Worm (Caenorhabditis elegans): Measurements from ENCODE around the gene E02A10.4.

E02A10.4 gene

DNA sequence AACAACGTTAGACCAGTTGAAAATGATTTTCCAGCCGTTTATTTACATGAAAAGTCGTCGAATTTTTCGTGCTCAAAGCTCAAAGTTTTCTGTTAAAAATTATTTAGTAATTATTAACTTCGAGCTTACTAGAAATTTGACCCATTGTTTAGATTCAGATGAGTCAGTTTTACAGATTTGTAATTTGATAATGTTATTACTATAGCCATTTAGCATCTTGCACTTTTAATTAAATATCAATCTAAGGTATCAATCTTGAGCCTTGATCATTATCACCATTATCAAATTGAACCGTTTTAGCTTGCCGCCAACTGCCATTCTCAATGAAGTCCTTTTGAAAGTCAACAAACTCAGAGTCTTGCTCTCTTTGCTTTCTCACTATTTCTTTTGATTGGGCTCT lies 41.8 kb upstream of the E02A10.4 start, which contains the start of gene ZC116.1:
Gene ZC116.1 (plus strand): TSS at position 301 of the 400 bp plus-strand sequence.
- TF ChIP-seq dsc-1 (tag; optimal IDR thresholded peaks at IDR 0.05) (no peak), nhr-19 (GFP tag; conservative IDR thresholded peaks at IDR 0.05) (no peak), nhr-71 (tag; optimal IDR thresholded peaks at IDR 0.05) (no peak)

DNA sequence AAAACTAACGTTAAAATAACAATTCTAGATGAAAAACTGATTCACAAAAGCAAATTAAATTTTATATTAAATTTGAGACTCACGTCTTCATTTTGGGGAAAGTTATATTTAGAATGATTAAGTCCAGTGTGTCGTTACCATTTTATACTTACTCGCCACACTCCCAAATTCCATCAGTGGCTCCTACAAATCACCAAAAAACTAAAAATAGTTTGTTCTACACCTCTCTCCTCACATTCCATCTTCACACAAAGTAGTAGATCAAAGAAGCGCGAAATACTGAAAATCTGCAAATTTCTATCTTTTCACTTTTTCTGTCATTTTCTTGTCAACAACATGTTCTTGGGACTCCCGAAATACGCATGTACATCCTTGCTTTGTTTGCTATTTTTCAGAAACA lies 41.1 kb upstream of the E02A10.4 start, which contains the start of gene ZC116.5:
Gene ZC116.5 (minus strand): TSS at position 101 of the 400 bp plus-strand sequence.
- TF ChIP-seq nhr-28 (tag; optimal IDR thresholded peaks at IDR 0.05) = no peak
- no peak for TF ChIP-seq dpl-1 (GFP tag; optimal IDR thresholded peaks at IDR 0.05)

DNA sequence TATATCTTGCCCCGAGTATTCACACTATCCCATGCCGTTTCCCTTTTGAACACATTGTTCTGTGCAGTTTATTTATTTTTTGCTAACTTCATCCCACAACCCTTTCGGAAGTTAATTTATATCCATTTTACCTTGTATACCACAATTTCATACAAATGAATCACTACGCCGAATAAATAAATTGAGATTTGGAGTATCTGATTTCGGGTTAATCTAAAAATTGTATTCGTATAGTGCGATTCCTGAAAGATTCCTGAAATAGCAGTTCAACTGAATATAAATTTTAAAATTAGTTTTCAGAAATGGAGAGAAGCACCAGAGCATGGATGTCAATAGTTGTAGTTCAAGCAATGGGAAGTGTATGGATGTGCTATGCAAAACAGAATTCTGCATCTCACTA lies 39.4 kb upstream of the E02A10.4 start, which contains the start of gene erg-28:
Gene erg-28 (plus strand): TSS at position 301 of the 400 bp plus-strand sequence.
- no peak for TF ChIP-seq lin-39 (tag; optimal IDR thresholded peaks at IDR 0.05)
- TF ChIP-seq zag-1 (tag; optimal IDR thresholded peaks at IDR 0.05) = no peak
- TF ChIP-seq ztf-11 (tag; optimal IDR thresholded peaks at IDR 0.05) = no peak
- TF ChIP-seq mab-9 (GFP tag; IDR thresholded peaks at IDR 0.05) = no peak
- no peak for TF ChIP-seq pag-3 (tag; optimal IDR thresholded peaks at IDR 0.05; ENCODE audit: borderline replicate concordance, insufficient read depth)
- no peak for TF ChIP-seq aly-2 (tag; optimal IDR thresholded peaks at IDR 0.05)
- no peak for TF ChIP-seq ceh-90 (tag; optimal IDR thresholded peaks at IDR 0.05)
- no peak for TF ChIP-seq nhr-77 (tag; optimal IDR thresholded peaks at IDR 0.05)
- no peak for TF ChIP-seq pax-3 (tag; optimal IDR thresholded peaks at IDR 0.05)

DNA sequence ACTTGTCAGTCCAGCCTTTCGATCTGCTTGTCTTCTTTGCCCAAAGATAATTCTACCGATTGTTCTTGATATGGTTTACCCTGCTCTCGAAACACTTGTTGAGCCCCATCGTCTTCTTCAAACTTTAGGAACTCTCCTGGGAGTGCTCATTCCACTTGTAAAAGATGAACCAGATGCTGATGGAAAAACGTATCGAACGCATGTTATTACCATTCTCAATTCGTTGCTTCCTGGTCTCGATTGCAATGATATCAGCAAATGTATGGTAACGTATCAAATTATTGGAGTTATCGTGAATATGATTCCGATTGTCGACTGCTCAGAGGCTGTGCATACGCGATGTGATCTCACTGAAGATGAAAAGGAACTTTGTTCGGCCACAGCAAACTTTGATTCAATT lies 34.1 kb upstream of the E02A10.4 start:
- no peak for TF ChIP-seq hlh-17 (GFP tag; optimal IDR thresholded peaks at IDR 0.05; ENCODE audit: borderline replicate concordance)
- no peak for TF ChIP-seq efl-1 (optimal IDR thresholded peaks at IDR 0.05)
- TF ChIP-seq efl-1 (GFP tag; optimal IDR thresholded peaks at IDR 0.05 in 1 of 2) = no peak
- TF ChIP-seq irx-1 (tag; optimal IDR thresholded peaks at IDR 0.05) = no peak

DNA sequence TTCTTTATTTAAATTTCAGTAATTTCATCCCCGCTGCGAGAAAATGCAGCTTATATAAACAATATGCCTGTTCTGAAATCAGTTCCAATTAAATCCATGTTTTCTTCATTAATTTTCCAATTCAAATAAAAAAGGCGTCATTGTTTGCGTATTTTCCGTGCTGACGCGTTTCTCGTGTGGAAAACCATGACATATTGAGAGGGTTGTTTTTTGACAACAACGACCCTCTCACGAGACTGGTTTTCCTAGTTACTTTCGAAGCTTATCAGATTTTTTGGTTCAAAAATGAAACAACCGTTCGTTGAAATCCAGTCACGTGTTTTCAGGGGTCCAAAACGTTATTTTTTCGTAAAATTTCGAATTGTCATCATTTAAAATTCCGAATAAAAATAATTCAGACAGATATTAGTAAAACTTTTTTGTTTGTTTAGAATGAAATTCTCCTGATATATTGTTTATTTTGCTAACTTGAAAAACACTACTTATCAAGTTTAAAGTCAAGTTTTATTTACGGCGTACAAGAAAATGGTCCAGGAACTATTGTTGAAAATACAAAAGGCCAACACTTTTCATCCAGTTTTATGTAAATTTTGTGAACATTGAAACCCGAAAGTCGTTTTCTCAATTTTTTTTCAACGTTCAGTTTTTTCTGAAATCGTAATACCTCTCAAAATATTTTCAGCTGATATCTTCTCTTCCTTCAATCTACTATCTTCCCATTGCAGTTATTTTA lies 31.9 kb upstream of the E02A10.4 start, which contains the start of gene C14C10.5:
Gene C14C10.5 (plus strand): TSS at position 683 of the 733 bp plus-strand sequence.
- TF ChIP-seq ets-5 (GFP tag; IDR thresholded peaks at IDR 0.05) (no peak), ama-1 (optimal IDR thresholded peaks at IDR 0.05) (no peak), unc-86 (tag; optimal IDR thresholded peaks at IDR 0.05) (no peak), lin-14 (GFP tag; optimal IDR thresholded peaks at IDR 0.05) (peak; percentile 19), nhr-71 (tag; optimal IDR thresholded peaks at IDR 0.05) (no peak), efl-1 (optimal IDR thresholded peaks at IDR 0.05) (no peak), efl-1 (GFP tag; optimal IDR thresholded peaks at IDR 0.05 in 1 of 2) (peak in 1 of 2 experiments; percentile 62), C16A3.4 (tag; optimal IDR thresholded peaks at IDR 0.05) (no peak), lsy-2 (tag; optimal IDR thresholded peaks at IDR 0.05) (peak in 1 of 2 experiments; percentile 42), egl-27 (tag; optimal IDR thresholded peaks at IDR 0.05) (no peak), nhr-85 (tag) (peak; percentile 37), unc-62 (GFP tag; optimal IDR thresholded peaks at IDR 0.05) (no peak), lir-3 (tag; optimal IDR thresholded peaks at IDR 0.05; ENCODE audit: poor library complexity) (no peak), grh-1 (GFP tag; IDR thresholded peaks at IDR 0.05) (no peak), skn-1 (tag; optimal IDR thresholded peaks at IDR 0.05) (peak; percentile 65), nhr-47 (tag; optimal IDR thresholded peaks at IDR 0.05) (peak; percentile 10), sptf-1 (tag; optimal IDR thresholded peaks at IDR 0.05) (no peak), hlh-17 (GFP tag; optimal IDR thresholded peaks at IDR 0.05; ENCODE audit: borderline replicate concordance) (no peak), lin-35 (GFP tag; optimal IDR thresholded peaks at IDR 0.05) (peak in 1 of 2 experiments; percentile 19), dsc-1 (tag; optimal IDR thresholded peaks at IDR 0.05) (peak; percentile 51), Y116A8C.19 (tag; optimal IDR thresholded peaks at IDR 0.05; ENCODE audit: borderline replicate concordance) (no peak), mab-9 (GFP tag; IDR thresholded peaks at IDR 0.05) (no peak), pag-3 (tag; optimal IDR thresholded peaks at IDR 0.05; ENCODE audit: borderline replicate concordance, insufficient read depth) (no peak), snu-23 (GFP tag; optimal IDR thresholded peaks at IDR 0.05) (peak; percentile 9), nhr-20 (tag; optimal IDR thresholded peaks at IDR 0.05) (peak; percentile 14)

Data from whole organism, L1 larva.